Worm (Caenorhabditis elegans) whole organism, L2 larva: Measurements from ENCODE around the gene H06H21.8.

Experiments used
- R02D3.7 ChIP-seq: fragments of 150-350 bp; optimal IDR thresholded peaks from 2 replicates; lab custom pipeline; 2014; ENCODE audit warnings: missing biosample characterization, missing genetic modification characterization
- Y55F3AM.14 ChIP-seq: fragments of 200-800 bp; sonication (Bioruptor generic); optimal IDR thresholded peaks from 2 replicates; lab custom pipeline; 2018; ENCODE audit warnings: mild to moderate bottlenecking, missing genetic modification characterization, missing compliant biosample characterization
- ama-1 ChIP-seq: fragments of 150-350 bp; optimal IDR thresholded peaks from 2 replicates; lab custom pipeline; 2018; ENCODE audit warnings: inconsistent platforms
- ceh-82 ChIP-seq: fragments of 150-350 bp; optimal IDR thresholded peaks from 2 replicates; lab custom pipeline; 2014; ENCODE audit warnings: missing biosample characterization, missing genetic modification characterization
- gmeb-1 ChIP-seq: fragments of 150-350 bp; optimal IDR thresholded peaks from 2 replicates; lab custom pipeline; 2014; ENCODE audit warnings: missing biosample characterization, missing genetic modification characterization
- lin-39 ChIP-seq: fragments of 150-350 bp; optimal IDR thresholded peaks from 2 replicates; lab custom pipeline; 2014; ENCODE audit warnings: missing biosample characterization, missing genetic modification reagents, missing genetic modification characterization
- nhr-10 ChIP-seq: sonication (generic microtip); optimal IDR thresholded peaks from 2 replicates; lab custom pipeline; 2017; ENCODE audit warnings: missing biosample characterization, missing genetic modification characterization
- nhr-11 ChIP-seq: fragments of 150-350 bp; optimal IDR thresholded peaks from 2 replicates; lab custom pipeline; 2014; ENCODE audit warnings: missing biosample characterization, missing genetic modification characterization
- nhr-12 ChIP-seq: fragments of 150-350 bp; optimal IDR thresholded peaks from 2 replicates; lab custom pipeline; 2014; ENCODE audit warnings: missing biosample characterization, missing genetic modification characterization
- sem-4 ChIP-seq: fragments of 150-350 bp; optimal IDR thresholded peaks from 2 replicates; lab custom pipeline; 2014; ENCODE audit warnings: missing biosample characterization, missing genetic modification reagents, missing genetic modification characterization
- zag-1 ChIP-seq: fragments of 150-350 bp; optimal IDR thresholded peaks from 2 replicates; lab custom pipeline; 2014; ENCODE audit warnings: missing biosample characterization, missing genetic modification characterization
- ztf-11 ChIP-seq: sonication (generic microtip); optimal IDR thresholded peaks from 2 replicates; lab custom pipeline; 2017; ENCODE audit warnings: missing biosample characterization, missing genetic modification characterization
- ztf-4 ChIP-seq: fragments of 150-350 bp; optimal IDR thresholded peaks from 2 replicates; lab custom pipeline; 2014; ENCODE audit warnings: missing biosample characterization, missing genetic modification characterization

ce11 chrIV:4821843-4822242, 912 bp upstream of the H06H21.8 start:
- TF ChIP-seq ceh-82 (tag; lab: Kevin White, UChicago), result no peak
- no peak for TF ChIP-seq ztf-11 (tag; lab: Kevin White, UChicago)
- TF ChIP-seq nhr-12, result no peak
- TF ChIP-seq nhr-10 (tag; lab: Kevin White, UChicago), result no peak
- TF ChIP-seq zag-1, result no peak
- no peak for TF ChIP-seq ztf-4 (tag; lab: Kevin White, UChicago)
- no peak for TF ChIP-seq R02D3.7
- no peak for TF ChIP-seq nhr-11
- TF ChIP-seq ama-1 (lab: Kevin White, UChicago), result no peak
- no peak for TF ChIP-seq gmeb-1
- TF ChIP-seq sem-4, result no peak
- no peak for TF ChIP-seq lin-39 (tag; lab: Kevin White, UChicago)
- TF ChIP-seq Y55F3AM.14 (GFP tag; lab: Kevin White, UChicago), result no peak
